Worm (Caenorhabditis elegans) whole organism, L2 larva: ENCODE results near the gene Y32G9A.3.

Source experiments
- C34F6.9 ChIP-seq: fragments of 150-350 bp; optimal IDR thresholded peaks from 2 replicates; lab custom pipeline; 2014; ENCODE audit warnings: missing biosample characterization, missing genetic modification characterization
- F13H6.1 ChIP-seq: sonication (generic microtip); optimal IDR thresholded peaks from 2 replicates; lab custom pipeline; 2016; ENCODE audit warnings: missing genetic modification characterization, missing compliant biosample characterization
- R02D3.7 ChIP-seq: fragments of 150-350 bp; optimal IDR thresholded peaks from 2 replicates; lab custom pipeline; 2014; ENCODE audit warnings: missing biosample characterization, missing genetic modification characterization
- ZK546.5 ChIP-seq: sonication (generic microtip); optimal IDR thresholded peaks from 2 replicates; lab custom pipeline; 2017; ENCODE audit warnings: missing biosample characterization, missing genetic modification characterization
- alr-1 ChIP-seq: fragments of 150-350 bp; optimal IDR thresholded peaks from 2 replicates; lab custom pipeline; 2014; ENCODE audit warnings: missing biosample characterization, missing genetic modification characterization
- blmp-1 ChIP-seq: sonication (generic microtip); optimal IDR thresholded peaks from 2 replicates; lab custom pipeline; 2017; ENCODE audit warnings: missing genetic modification characterization, mild to moderate bottlenecking, missing compliant biosample characterization, antibody characterized with exemption, moderate library complexity; ENCODE audit not compliant: insufficient read depth
- crh-2 ChIP-seq: sonication (generic microtip); optimal IDR thresholded peaks from 2 replicates; lab custom pipeline; 2017; ENCODE audit warnings: missing biosample characterization, missing genetic modification characterization
- dmd-4 ChIP-seq: sonication (generic microtip); optimal IDR thresholded peaks from 2 replicates; lab custom pipeline; 2017; ENCODE audit warnings: missing biosample characterization, missing genetic modification characterization
- elt-3 ChIP-seq: sonication (generic microtip); optimal IDR thresholded peaks from 2 replicates; lab custom pipeline; 2017; ENCODE audit warnings: missing biosample characterization, missing genetic modification characterization
- fos-1 ChIP-seq: fragments of 150-350 bp; optimal IDR thresholded peaks from 2 replicates; lab custom pipeline; 2014; ENCODE audit warnings: missing biosample characterization, missing genetic modification characterization
- gmeb-1 ChIP-seq: fragments of 150-350 bp; optimal IDR thresholded peaks from 2 replicates; lab custom pipeline; 2014; ENCODE audit warnings: missing biosample characterization, missing genetic modification characterization
- lsy-2 ChIP-seq, 2 experiments: fragments of 150-350 bp in 1 of 2; sonication (generic microtip) in 1 of 2; optimal IDR thresholded peaks; 2 replicates each; lab custom pipeline; 2014 to 2017; ENCODE audit warnings: missing biosample characterization in 2 of 2, missing genetic modification characterization in 2 of 2
- mab-5 ChIP-seq: fragments of 150-350 bp; optimal IDR thresholded peaks from 2 replicates; lab custom pipeline; 2014; ENCODE audit warnings: missing biosample characterization, missing genetic modification characterization
- mdl-1 ChIP-seq, 2 experiments: fragments of 150-350 bp in 1 of 2; sonication (generic microtip) in 1 of 2; optimal IDR thresholded peaks; 2 replicates each; lab custom pipeline; 2017; ENCODE audit warnings: missing biosample characterization in 2 of 2, missing genetic modification characterization in 2 of 2
- nhr-10 ChIP-seq: sonication (generic microtip); optimal IDR thresholded peaks from 2 replicates; lab custom pipeline; 2017; ENCODE audit warnings: missing biosample characterization, missing genetic modification characterization
- nhr-11 ChIP-seq: fragments of 150-350 bp; optimal IDR thresholded peaks from 2 replicates; lab custom pipeline; 2014; ENCODE audit warnings: missing biosample characterization, missing genetic modification characterization
- nhr-12 ChIP-seq: fragments of 150-350 bp; optimal IDR thresholded peaks from 2 replicates; lab custom pipeline; 2014; ENCODE audit warnings: missing biosample characterization, missing genetic modification characterization
- nhr-129 ChIP-seq: fragments of 150-350 bp; optimal IDR thresholded peaks from 2 replicates; lab custom pipeline; 2014; ENCODE audit warnings: missing biosample characterization, missing genetic modification characterization
- nhr-21 ChIP-seq: fragments of 150-350 bp; optimal IDR thresholded peaks from 2 replicates; lab custom pipeline; 2014; ENCODE audit warnings: missing biosample characterization, missing genetic modification characterization
- nhr-23 ChIP-seq: fragments of 150-350 bp; optimal IDR thresholded peaks from 2 replicates; lab custom pipeline; 2014; ENCODE audit warnings: missing biosample characterization, missing genetic modification reagents, missing genetic modification characterization
- nhr-237 ChIP-seq: fragments of 150-350 bp; optimal IDR thresholded peaks from 2 replicates; lab custom pipeline; 2014; ENCODE audit warnings: missing biosample characterization, missing genetic modification characterization
- nhr-25 ChIP-seq: fragments of 150-350 bp; sonication (generic microtip); optimal IDR thresholded peaks from 3 replicates; lab custom pipeline; 2014; ENCODE audit warnings: missing biosample characterization, missing genetic modification characterization
- nhr-6 ChIP-seq: fragments of 150-350 bp; optimal IDR thresholded peaks from 2 replicates; lab custom pipeline; 2014; ENCODE audit warnings: missing biosample characterization, missing genetic modification characterization
- nhr-77 ChIP-seq: fragments of 150-350 bp; optimal IDR thresholded peaks from 2 replicates; lab custom pipeline; 2014; ENCODE audit warnings: missing biosample characterization, missing genetic modification characterization
- sem-4 ChIP-seq: fragments of 150-350 bp; optimal IDR thresholded peaks from 2 replicates; lab custom pipeline; 2014; ENCODE audit warnings: missing biosample characterization, missing genetic modification reagents, missing genetic modification characterization
- skn-1 ChIP-seq: sonication (generic microtip); optimal IDR thresholded peaks from 2 replicates; lab custom pipeline; 2017; ENCODE audit warnings: missing biosample characterization, missing genetic modification characterization
- sma-3 ChIP-seq: sonication (generic microtip); optimal IDR thresholded peaks from 2 replicates; lab custom pipeline; 2016; ENCODE audit warnings: missing genetic modification reagents, missing genetic modification characterization, missing compliant biosample characterization
- sma-9 ChIP-seq, 2 experiments: fragments of 150-350 bp in 1 of 2; sonication (generic microtip) in 1 of 2; optimal IDR thresholded peaks; 2 replicates each; lab custom pipeline; 2014 to 2016; ENCODE audit warnings: missing genetic modification characterization in 2 of 2, mild to moderate bottlenecking in 1 of 2, missing biosample characterization in 1 of 2, missing compliant biosample characterization in 1 of 2, missing genetic modification reagents in 1 of 2, moderate library complexity in 1 of 2
- snpc-4 ChIP-seq: fragments of 150-350 bp; optimal IDR thresholded peaks from 2 replicates; lab custom pipeline; 2014; ENCODE audit warnings: missing biosample characterization, missing genetic modification characterization
- unc-55 ChIP-seq: fragments of 150-350 bp; sonication (generic microtip); optimal IDR thresholded peaks from 3 replicates; lab custom pipeline; 2014; ENCODE audit warnings: missing biosample characterization, missing genetic modification reagents, missing genetic modification characterization
- unc-62 ChIP-seq: fragments of 150-350 bp; optimal IDR thresholded peaks from 2 replicates; lab custom pipeline; 2014; ENCODE audit warnings: missing biosample characterization, missing genetic modification reagents, missing genetic modification characterization
- ztf-1 ChIP-seq: fragments of 200-800 bp; sonication (Bioruptor generic); conservative IDR thresholded peaks from 2 replicates; pipeline ENCODE4 v1.3.6; 2022; ENCODE audit warnings: missing genetic modification characterization, missing compliant biosample characterization
- ztf-11 ChIP-seq: sonication (generic microtip); optimal IDR thresholded peaks from 2 replicates; lab custom pipeline; 2017; ENCODE audit warnings: missing biosample characterization, missing genetic modification characterization

Y32G9A.3 gene

ce11 chrV:1875497-1875988 lies 35.7 kb upstream of the Y32G9A.3 start (continued):
- TF ChIP-seq F13H6.1 = no peak
- TF ChIP-seq mdl-1 (tag; optimal IDR thresholded peaks at IDR 0.05; lab: Kevin White, UChicago) = no peak
- TF ChIP-seq crh-2 (tag; lab: Kevin White, UChicago) = no peak
- no peak for TF ChIP-seq unc-62 (GFP tag; lab: Kevin White, UChicago)

- TF ChIP-seq sma-9 (GFP tag; optimal IDR thresholded peaks at IDR 0.05; lab: Kevin White, UChicago) (no peak), sma-9 (tag; optimal IDR thresholded peaks at IDR 0.05; lab: Kevin White, UChicago) (no peak), ZK546.5 (tag; lab: Kevin White, UChicago) (no peak), nhr-10 (tag; lab: Kevin White, UChicago) (no peak), ztf-1 (no peak), skn-1 (tag; lab: Kevin White, UChicago) (no peak), elt-3 (tag; lab: Kevin White, UChicago) (no peak), lsy-2 (tag; optimal IDR thresholded peaks at IDR 0.05; lab: Kevin White, UChicago) (no peak), nhr-237 (tag; lab: Kevin White, UChicago) (no peak), alr-1 (tag; lab: Kevin White, UChicago) (no peak), fos-1 (tag; lab: Kevin White, UChicago) (no peak), snpc-4 (tag; lab: Kevin White, UChicago) (no peak), gmeb-1 (tag; lab: Kevin White, UChicago) (no peak), nhr-23 (tag; lab: Kevin White, UChicago) (no peak), nhr-25 (no peak), nhr-12 (no peak), nhr-77 (tag; lab: Kevin White, UChicago) (no peak), mdl-1 (tag; optimal IDR thresholded peaks at IDR 0.05; lab: Kevin White, UChicago) (no peak), nhr-129 (tag; lab: Kevin White, UChicago) (no peak), blmp-1 (no peak), sma-3 (GFP tag; lab: Kevin White, UChicago) (no peak)
Observed at ce11 chrV:1878030-1878429, 33.2 kb upstream of the Y32G9A.3 start.

ce11 chrV:1883131-1883530 lies 28.1 kb upstream of the Y32G9A.3 start:
- TF ChIP-seq fos-1 (tag; lab: Kevin White, UChicago) = peak; percentile 40
- no peak for TF ChIP-seq nhr-25
- peak; percentile 8 for TF ChIP-seq gmeb-1 (tag; lab: Kevin White, UChicago)

- TF ChIP-seq nhr-21 (no peak), nhr-129 (tag; lab: Kevin White, UChicago) (peak; percentile 7), C34F6.9 (tag; lab: Kevin White, UChicago) (peak; percentile 5), nhr-237 (tag; lab: Kevin White, UChicago) (no peak), unc-55 (GFP tag; lab: Kevin White, UChicago) (peak; percentile 7)
Observed at ce11 chrV:1886997-1887396, 24.2 kb upstream of the Y32G9A.3 start.

- no peak for TF ChIP-seq nhr-11 (tag; lab: Kevin White, UChicago)
- no peak for TF ChIP-seq dmd-4 (tag; lab: Kevin White, UChicago)
- TF ChIP-seq nhr-23 (tag; lab: Kevin White, UChicago) = no peak
- TF ChIP-seq ztf-11 (tag; lab: Kevin White, UChicago) = no peak
- TF ChIP-seq sma-3 (GFP tag; lab: Kevin White, UChicago) = no peak
- TF ChIP-seq elt-3 (tag; lab: Kevin White, UChicago) = no peak
- TF ChIP-seq lsy-2 (tag; optimal IDR thresholded peaks at IDR 0.05; lab: Kevin White, UChicago) = no peak
- no peak for TF ChIP-seq unc-62 (GFP tag; lab: Kevin White, UChicago)
- TF ChIP-seq nhr-129 (tag; lab: Kevin White, UChicago) = no peak
- no peak for TF ChIP-seq R02D3.7 (tag; lab: Kevin White, UChicago)
- TF ChIP-seq nhr-6 = no peak
- TF ChIP-seq sem-4 (tag; lab: Kevin White, UChicago) = no peak
- TF ChIP-seq blmp-1 = no peak
- no peak for TF ChIP-seq mab-5 (tag; lab: Kevin White, UChicago)
Observed at ce11 chrV:1888299-1888698, 22.9 kb upstream of the Y32G9A.3 start.
